Fruit fly (Drosophila melanogaster) whole organism, embryonic: ENCODE measurements around the gene CG13063.

ENCODE experiments used
- Blimp-1 ChIP-seq: fragments of 200-800 bp; sonication (Bioruptor generic); optimal IDR thresholded peaks from 3 replicates; lab custom pipeline; 2018; ENCODE audit warnings: missing biosample characterization, missing genetic modification characterization, mild to moderate bottlenecking, moderate library complexity, missing genetic modification reagents
- CG10209 ChIP-seq: fragments of 200-800 bp; sonication (Bioruptor generic); optimal IDR thresholded peaks from 3 replicates; lab custom pipeline; 2017; ENCODE audit warnings: missing biosample characterization, mild to moderate bottlenecking, missing genetic modification characterization, missing genetic modification reagents
- CG10366 ChIP-seq: fragments of 200-800 bp; sonication (Bioruptor generic); IDR thresholded peaks from 2 replicates; pipeline ENCODE4 v1.3.6; 2022; ENCODE audit warnings: missing biosample characterization, missing genetic modification characterization
- CG11695 ChIP-seq: fragments of 200-800 bp; sonication (Bioruptor generic); IDR thresholded peaks from 3 replicates; pipeline ENCODE4 v1.3.6; 2022; ENCODE audit warnings: missing biosample characterization, missing genetic modification characterization
- CG12236 ChIP-seq: fragments of 200-800 bp; sonication (Bioruptor generic); optimal IDR thresholded peaks from 2 replicates; lab custom pipeline; 2016; ENCODE audit warnings: missing biosample characterization, missing genetic modification characterization
- CG13123 ChIP-seq: fragments of 200-800 bp; sonication (Bioruptor generic); optimal IDR thresholded peaks from 2 replicates; lab custom pipeline; 2016; ENCODE audit warnings: missing biosample characterization, missing genetic modification characterization
- CG14965 ChIP-seq: fragments of 200-800 bp; sonication (Bioruptor generic); optimal IDR thresholded peaks from 2 replicates; lab custom pipeline; 2016; ENCODE audit warnings: missing biosample characterization, missing genetic modification characterization, borderline replicate concordance
- CG3847 ChIP-seq: fragments of 200-800 bp; sonication (Bioruptor generic); IDR thresholded peaks from 2 replicates; pipeline ENCODE4 v1.3.6; 2022; ENCODE audit warnings: missing biosample characterization, missing genetic modification characterization
- CG5953 ChIP-seq: fragments of 200-800 bp; sonication (Bioruptor generic); IDR thresholded peaks from 2 replicates; pipeline ENCODE4 v1.3.6; 2022; ENCODE audit warnings: missing biosample characterization, missing genetic modification characterization
- CG8089 ChIP-seq: fragments of 200-800 bp; sonication (Bioruptor generic); optimal IDR thresholded peaks from 3 replicates; lab custom pipeline; 2016; ENCODE audit warnings: missing biosample characterization, missing genetic modification characterization
- D19B ChIP-seq: fragments of 200-800 bp; sonication (Bioruptor generic); optimal IDR thresholded peaks from 2 replicates; lab custom pipeline; 2017; ENCODE audit warnings: missing biosample characterization, mild to moderate bottlenecking, missing genetic modification characterization
- Dll ChIP-seq: fragments of 200-800 bp; sonication (Bioruptor generic); IDR thresholded peaks from 4 replicates; pipeline ENCODE4 v1.3.6; 2022; ENCODE audit warnings: missing biosample characterization, missing genetic modification characterization; ENCODE audit not compliant: partially characterized antibody
- Dref ChIP-seq: fragments of 200-800 bp; sonication (Bioruptor generic); IDR thresholded peaks from 2 replicates; pipeline ENCODE4 v1.3.6; 2022; ENCODE audit warnings: missing biosample characterization, missing genetic modification characterization
- Ets65A ChIP-seq: fragments of 200-800 bp; sonication (Bioruptor generic); peaks from one replicate; lab custom pipeline; 2016; ENCODE audit warnings: missing biosample characterization, missing genetic modification characterization
- Lim3 ChIP-seq: fragments of 200-800 bp; sonication (Bioruptor generic); IDR thresholded peaks from 2 replicates; pipeline ENCODE4 v1.3.6; 2022; ENCODE audit warnings: missing biosample characterization, missing genetic modification characterization
- Med ChIP-seq: fragments of 200-800 bp; sonication (Bioruptor generic); peaks from one replicate; lab custom pipeline; 2016; ENCODE audit warnings: missing biosample characterization, missing genetic modification characterization, mild to moderate bottlenecking, inconsistent platforms, moderate library complexity
- Sox100B ChIP-seq: fragments of 200-800 bp; sonication (Bioruptor generic); optimal IDR thresholded peaks from 3 replicates; lab custom pipeline; 2018; ENCODE audit warnings: missing biosample characterization, mild to moderate bottlenecking, missing genetic modification characterization
- br ChIP-seq: fragments of >200 bp; optimal IDR thresholded peaks from 2 replicates; lab custom pipeline; 2017
- chinmo ChIP-seq: fragments of 200-800 bp; sonication (Bioruptor generic); IDR thresholded peaks from 4 replicates; pipeline ENCODE4 v1.3.6; 2022; ENCODE audit warnings: missing biosample characterization, missing genetic modification characterization; ENCODE audit not compliant: partially characterized antibody
- chn ChIP-seq: fragments of 200-800 bp; sonication (Bioruptor generic); optimal IDR thresholded peaks from 2 replicates; lab custom pipeline; 2016; ENCODE audit warnings: missing biosample characterization, missing genetic modification characterization
- gsb-n ChIP-seq: fragments of 200-800 bp; sonication (Bioruptor generic); optimal IDR thresholded peaks from 3 replicates; lab custom pipeline; 2018; ENCODE audit warnings: missing biosample characterization, mild to moderate bottlenecking, missing genetic modification characterization
- ham ChIP-seq: fragments of 200-800 bp; sonication (Bioruptor generic); IDR thresholded peaks from 2 replicates; pipeline ENCODE4 v1.3.6; 2022; ENCODE audit warnings: missing biosample characterization, missing genetic modification characterization
- hth ChIP-seq: fragments of >200 bp; optimal IDR thresholded peaks from 2 replicates; lab custom pipeline; 2017; ENCODE audit warnings: inconsistent platforms
- pb ChIP-seq: fragments of 200-800 bp; sonication (Bioruptor generic); optimal IDR thresholded peaks from 3 replicates; lab custom pipeline; 2016; ENCODE audit warnings: missing biosample characterization, missing genetic modification characterization
- pros ChIP-seq: fragments of 200-800 bp; sonication (Bioruptor generic); optimal IDR thresholded peaks from 3 replicates; lab custom pipeline; 2019; ENCODE audit warnings: missing biosample characterization, mild to moderate bottlenecking, missing genetic modification characterization, moderate library complexity
- sens ChIP-seq: fragments of 200-800 bp; sonication (Bioruptor generic); peaks from one replicate; lab custom pipeline; 2016; ENCODE audit warnings: missing biosample characterization, missing genetic modification characterization
- stwl ChIP-seq: fragments of 200-800 bp; sonication (Bioruptor generic); optimal IDR thresholded peaks from 3 replicates; lab custom pipeline; 2018; ENCODE audit warnings: missing biosample characterization, mild to moderate bottlenecking, missing genetic modification characterization, moderate library complexity
- tio ChIP-seq: fragments of 200-800 bp; sonication (Bioruptor generic); optimal IDR thresholded peaks from 2 replicates; lab custom pipeline; 2017; ENCODE audit warnings: missing biosample characterization, missing genetic modification characterization, inconsistent platforms
- usp ChIP-seq: fragments of >200 bp; optimal IDR thresholded peaks from 2 replicates; lab custom pipeline; 2017; ENCODE audit warnings: missing biosample characterization, missing genetic modification characterization
- vvl ChIP-seq: fragments of 200-800 bp; sonication (Bioruptor generic); IDR thresholded peaks from 2 replicates; pipeline ENCODE4 v1.3.6; 2022; ENCODE audit warnings: missing biosample characterization, missing genetic modification characterization
- zfh2 ChIP-seq: fragments of 200-800 bp; sonication (Bioruptor generic); optimal IDR thresholded peaks from 2 replicates; lab custom pipeline; 2016; ENCODE audit warnings: missing biosample characterization, missing genetic modification characterization

The CG13063 gene

DNA sequence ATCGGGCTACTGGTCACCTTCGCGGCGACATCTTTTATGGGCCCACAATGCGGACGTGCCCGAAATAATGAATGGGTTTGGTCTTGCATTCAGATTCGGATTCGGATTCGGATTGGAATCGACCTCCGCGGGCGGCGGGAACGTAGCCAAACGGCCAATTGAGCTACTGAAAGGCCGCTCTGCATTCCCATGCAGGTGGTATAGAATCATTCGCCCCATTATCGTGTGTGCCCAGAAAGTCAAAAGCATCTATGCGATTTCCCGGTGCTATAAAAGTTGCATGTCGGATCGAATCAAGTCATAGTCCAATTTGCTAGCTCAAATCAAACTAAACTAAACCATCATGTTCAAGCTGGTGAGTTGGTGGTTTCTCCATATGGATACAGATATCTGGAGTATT is 37.3 kb upstream of the CG13063 start, which contains the start of gene CG13068 (continued):
- no peak for TF ChIP-seq Med (GFP tag; lab: Kevin White, UChicago)
- no peak for TF ChIP-seq stwl (tag; lab: Kevin White, UChicago)
- TF ChIP-seq CG3847 (GFP tag; lab: Robert Waterston, UW), result no peak
- no peak for TF ChIP-seq CG12236 (GFP tag; lab: Kevin White, UChicago)

DNA sequence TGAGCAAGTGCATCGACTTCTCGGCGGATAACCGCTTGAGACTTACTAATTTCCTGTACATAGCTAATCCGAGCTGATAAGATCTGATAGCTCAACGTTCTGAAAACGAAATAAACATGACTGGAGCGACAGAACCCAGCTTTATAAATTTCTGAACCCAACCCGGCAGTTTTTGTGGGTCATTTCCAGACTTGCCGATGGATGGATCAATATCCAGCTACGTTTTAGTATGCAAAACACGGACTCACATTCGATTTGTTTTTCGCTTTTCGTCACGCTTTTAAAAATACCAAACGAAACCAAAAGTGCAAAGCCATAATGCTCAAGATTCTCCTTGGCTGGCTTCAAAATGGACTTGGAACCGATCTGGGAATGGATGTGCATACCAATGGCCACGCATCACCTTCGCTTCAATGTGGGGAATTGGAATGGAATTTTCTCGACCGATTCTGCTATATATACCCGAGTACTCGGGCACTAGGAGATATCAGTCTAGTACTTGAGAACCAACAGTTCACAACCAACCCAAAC is 35.5 kb upstream of the CG13063 start, which contains the start of the genes CG34248 and CG13067:
TSS of gene CG34248 (minus strand) at position 101 of the 531 bp plus-strand sequence.
TSS of gene CG13067 (plus strand) at position 481 of the 531 bp plus-strand sequence.
- TF ChIP-seq Dll (GFP tag; lab: Robert Waterston, UW) (no peak), vvl (GFP tag; lab: Robert Waterston, UW) (peak; percentile 25; the same call in 1 of the 2 replicates), Sox100B (GFP tag; lab: Kevin White, UChicago) (no peak), Blimp-1 (GFP tag; lab: Kevin White, UChicago) (peak; percentile 80)

DNA sequence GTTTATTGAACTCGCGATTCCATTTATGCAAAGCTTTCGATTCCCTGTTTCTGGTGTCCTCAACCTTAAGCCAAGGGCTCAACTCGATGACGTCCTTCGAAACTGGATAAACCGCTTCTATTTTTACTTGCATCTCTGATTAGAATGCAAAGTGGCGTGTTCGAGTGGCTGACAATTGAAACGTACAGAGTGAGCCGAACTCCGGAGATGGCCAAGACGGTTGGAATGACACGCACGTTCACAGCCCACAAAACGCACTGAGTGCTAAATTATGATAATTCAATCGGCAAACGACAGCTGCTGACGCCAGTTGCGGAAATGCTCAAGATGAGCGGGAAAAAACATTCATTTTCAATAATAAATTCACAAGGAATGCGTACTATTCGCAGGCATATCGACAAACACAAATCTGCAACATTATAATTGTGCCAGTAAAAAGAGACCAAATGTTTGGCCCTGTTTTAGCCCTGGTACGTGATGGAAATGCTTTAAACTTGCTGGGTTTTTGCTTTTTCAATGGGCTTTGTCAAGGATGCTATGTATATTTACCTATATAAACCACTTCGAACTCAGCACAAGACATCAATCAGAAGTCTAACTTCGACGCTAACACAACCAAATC is 34.0 kb upstream of the CG13063 start, which contains the start of gene CG13066:
TSS of gene CG13066 (plus strand) at position 572 of the 622 bp plus-strand sequence.
- TF ChIP-seq chinmo (GFP tag; lab: Robert Waterston, UW) (0 out of 4 replicates have a peak, but pooled peaks have one; percentile 48), CG8089 (GFP tag; lab: Kevin White, UChicago) (no peak), vvl (GFP tag; lab: Robert Waterston, UW) (peak; percentile 37; the same call in 1 of the 2 replicates), CG5953 (GFP tag; lab: Robert Waterston, UW) (no peak), pros (GFP tag; lab: Kevin White, UChicago) (no peak), Dref (GFP tag; lab: Robert Waterston, UW) (no peak), sens (GFP tag; lab: Kevin White, UChicago) (peak; percentile 52), zfh2 (no peak)

DNA sequence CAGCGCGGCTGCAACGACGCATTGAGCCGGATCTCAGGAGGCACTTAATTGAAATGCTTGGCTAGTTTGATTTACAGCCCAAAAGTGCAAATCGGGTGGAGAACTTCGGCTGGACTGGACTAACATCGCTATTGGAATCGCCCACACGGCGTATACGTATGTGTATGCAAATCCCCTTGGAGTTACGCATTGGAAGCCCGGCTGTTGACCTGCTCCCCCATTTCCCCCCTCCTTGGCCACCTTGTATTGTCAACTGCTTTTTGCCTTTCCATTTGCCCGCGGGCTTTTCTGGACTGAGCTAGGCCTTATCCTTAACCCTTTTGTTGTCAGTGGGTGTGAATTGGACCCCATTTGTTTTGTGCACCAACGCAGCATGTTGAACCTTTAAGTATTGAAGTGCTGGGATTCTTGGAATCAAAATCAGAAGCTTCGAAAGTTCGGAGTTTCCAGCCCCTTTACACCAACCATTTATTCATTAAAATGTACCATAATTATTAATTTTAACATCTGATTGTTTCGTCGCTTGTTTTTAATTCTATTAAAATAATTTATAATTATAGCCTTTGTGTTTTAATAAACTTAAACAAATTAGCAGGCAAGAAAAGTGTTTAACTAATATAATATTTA is 30.9 kb upstream of the CG13063 start:
- TF ChIP-seq br (no peak), Ets65A (GFP tag; lab: Kevin White, UChicago) (peak; percentile 11), ham (GFP tag; lab: Robert Waterston, UW) (no peak), pb (GFP tag; lab: Kevin White, UChicago) (no peak), CG10366 (GFP tag; lab: Robert Waterston, UW) (no peak), Dref (GFP tag; lab: Robert Waterston, UW) (0 out of 2 replicates have a peak, but pooled peaks have one; percentile 9)

DNA sequence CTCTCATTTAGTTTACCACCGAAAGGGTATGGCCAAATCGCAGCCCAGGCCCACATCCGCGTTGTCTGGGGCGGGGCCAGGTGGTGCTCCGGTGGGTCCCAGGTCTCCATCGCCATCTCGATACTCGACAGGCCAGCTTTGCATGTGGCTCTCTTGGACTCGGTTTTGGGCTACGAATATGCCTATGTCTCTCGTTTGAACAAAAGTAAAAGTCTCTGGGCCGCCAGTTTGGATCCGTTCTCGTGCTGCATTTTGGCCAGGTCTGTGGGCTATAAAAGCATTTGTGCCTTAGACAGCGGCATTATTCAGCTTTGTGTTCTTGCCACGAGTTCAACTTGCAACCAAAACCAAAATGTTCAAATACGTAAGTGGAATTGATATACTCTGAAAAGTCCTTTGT is 29.3 kb upstream of the CG13063 start, which contains the start of gene CG13065:
TSS of gene CG13065 (plus strand) at position 301 of the 400 bp plus-strand sequence.
- TF ChIP-seq chn (GFP tag; lab: Kevin White, UChicago) (no peak), Lim3 (GFP tag; lab: Robert Waterston, UW) (no peak), CG11695 (no peak), D19B (GFP tag; lab: Kevin White, UChicago) (no peak), tio (GFP tag; lab: Kevin White, UChicago) (no peak), gsb-n (no peak), hth (lab: Kevin White, UChicago) (no peak), CG13123 (GFP tag; lab: Kevin White, UChicago) (no peak), usp (no peak), CG10209 (no peak), CG14965 (no peak)
